Worm (Caenorhabditis elegans): ENCODE data around the gene F35G12.5.

Gene F35G12.5

DNA sequence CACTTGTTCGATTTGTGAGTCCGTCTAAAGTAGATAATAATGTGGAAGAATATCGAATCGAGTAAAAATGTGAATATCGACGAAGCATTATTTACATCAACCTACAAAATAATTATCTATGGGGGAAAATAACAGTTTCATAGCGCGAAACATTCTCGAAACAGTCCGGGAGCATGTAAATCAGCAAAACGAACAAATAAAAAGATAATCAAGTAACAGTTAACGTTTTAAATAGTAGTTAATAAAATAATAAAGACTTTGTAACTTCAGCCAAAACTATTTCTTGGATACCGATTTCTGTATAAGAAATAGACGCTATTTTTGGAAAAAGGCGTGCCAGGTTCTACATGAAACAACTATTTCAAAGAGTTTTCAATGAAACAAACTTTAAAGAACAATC is 15.9 kb upstream of the F35G12.5 start, which contains the start of gene mlcd-1:
Gene mlcd-1 (minus strand): TSS at position 101 of the 400 bp plus-strand sequence.
- TF ChIP-seq xnd-1 (tag; optimal IDR thresholded peaks at IDR 0.05), result no peak
- TF ChIP-seq hlh-26 (GFP tag; conservative IDR thresholded peaks at IDR 0.05), result no peak
- TF ChIP-seq Y67H2A.10 (GFP tag; conservative IDR thresholded peaks at IDR 0.05), result no peak

DNA sequence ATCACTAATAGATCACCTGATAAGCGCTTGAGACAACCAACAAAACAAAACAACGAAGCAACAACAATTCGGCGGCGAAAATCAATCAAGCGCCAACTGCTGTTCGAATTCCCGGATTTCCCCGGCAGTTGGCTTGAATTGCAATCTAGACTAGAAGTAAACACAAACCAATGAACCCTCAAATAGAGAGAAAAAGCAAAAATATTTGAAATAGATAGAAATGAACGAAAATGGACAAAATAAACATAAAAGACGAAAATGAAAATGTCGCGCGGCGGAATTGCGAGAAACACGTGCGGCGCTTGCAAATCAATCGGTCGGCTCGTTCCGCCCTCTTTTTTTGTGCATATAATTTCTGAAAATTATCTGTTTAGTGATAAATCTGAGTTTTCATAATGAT is 15.5 kb upstream of the F35G12.5 start, which contains the start of gene idhg-1:
Gene idhg-1 (plus strand): TSS at position 343 of the 400 bp plus-strand sequence.
- TF ChIP-seq rcor-1 (GFP tag; IDR thresholded peaks at IDR 0.05), result peak; percentile 63; the same call in 1 of the 2 replicates
- no peak for TF ChIP-seq ztf-6 (GFP tag; IDR thresholded peaks at IDR 0.05)
- peak; percentile 78 for TF ChIP-seq attf-5 (GFP tag; optimal IDR thresholded peaks at IDR 0.05)
- TF ChIP-seq F37B4.10 (GFP tag; IDR thresholded peaks at IDR 0.05), result no peak
- TF ChIP-seq fkh-3 (tag; optimal IDR thresholded peaks at IDR 0.05), result no peak
- TF ChIP-seq dpff-1 (tag; optimal IDR thresholded peaks at IDR 0.05), result no peak
- TF ChIP-seq Y53F4B.3 (GFP tag; IDR thresholded peaks at IDR 0.05), result no peak
- peak; percentile 51 for TF ChIP-seq ztf-18 (tag; optimal IDR thresholded peaks at IDR 0.05)
- peak; percentile 53 for TF ChIP-seq tbp1 (GFP tag; optimal IDR thresholded peaks at IDR 0.05)
- no peak for TF ChIP-seq T26A5.8 (tag; optimal IDR thresholded peaks at IDR 0.05)
- peak; percentile 55 for TF ChIP-seq lin-54 (GFP tag; optimal IDR thresholded peaks at IDR 0.05)
- peak; percentile 45 for TF ChIP-seq K12H6.12 (tag; optimal IDR thresholded peaks at IDR 0.05)
- peak; percentile 83 for TF ChIP-seq ZK185.1 (tag; optimal IDR thresholded peaks at IDR 0.05; ENCODE audit: poor library complexity, severe bottlenecking)
- TF ChIP-seq dox-1 (GFP tag; IDR thresholded peaks at IDR 0.05), result peak; percentile 71; the same call in 1 of the 2 replicates
- no peak for TF ChIP-seq hlh-26 (GFP tag; conservative IDR thresholded peaks at IDR 0.05)
- TF ChIP-seq him-1 (tag; optimal IDR thresholded peaks at IDR 0.05), result peak; percentile 80
- TF ChIP-seq ztf-26 (tag; optimal IDR thresholded peaks at IDR 0.05), result no peak
- peak; percentile 19 for TF ChIP-seq F23B12.7 (tag; optimal IDR thresholded peaks at IDR 0.05; ENCODE audit: insufficient read depth)
- no peak for TF ChIP-seq F49E8.2 (tag; optimal IDR thresholded peaks at IDR 0.05; ENCODE audit: insufficient read depth)
- no peak for TF ChIP-seq egl-18 (GFP tag; IDR thresholded peaks at IDR 0.05)
- TF ChIP-seq nhr-80 (tag; optimal IDR thresholded peaks at IDR 0.05), result peak; percentile 59
- TF ChIP-seq ceh-27 (GFP tag; optimal IDR thresholded peaks at IDR 0.05), result peak; percentile 34
- no peak for TF ChIP-seq nhr-90 (tag; optimal IDR thresholded peaks at IDR 0.05)
- TF ChIP-seq bed-2 (GFP tag; IDR thresholded peaks at IDR 0.05), result no peak
- no peak for TF ChIP-seq ceh-91 (GFP tag; IDR thresholded peaks at IDR 0.05)
- no peak for TF ChIP-seq Y53G8AR.9 (GFP tag; conservative IDR thresholded peaks at IDR 0.05)
- TF ChIP-seq C17E4.6 (GFP tag; IDR thresholded peaks at IDR 0.05), result no peak
- TF ChIP-seq egrh-3 (GFP tag; IDR thresholded peaks at IDR 0.05), result no peak
- no peak for TF ChIP-seq Y95B8A.8 (GFP tag; IDR thresholded peaks at IDR 0.05)
- no peak for TF ChIP-seq attf-6 (GFP tag; IDR thresholded peaks at IDR 0.05)
- peak in 1 of 2 experiments; percentile 11 for TF ChIP-seq let-607 (tag; optimal IDR thresholded peaks at IDR 0.05)
- TF ChIP-seq ama-1 (optimal IDR thresholded peaks at IDR 0.05), result no peak
- TF ChIP-seq ama-1 (GFP tag; optimal IDR thresholded peaks at IDR 0.05), result peak in 1 of 2 experiments; percentile 23
- peak; percentile 50 for TF ChIP-seq snpc-1.3 (tag; optimal IDR thresholded peaks at IDR 0.05; ENCODE audit: insufficient read depth)
- no peak for TF ChIP-seq gei-17 (GFP tag; optimal IDR thresholded peaks at IDR 0.05)
- no peak for TF ChIP-seq madf-3 (GFP tag; IDR thresholded peaks at IDR 0.05)
- peak; percentile 7 for TF ChIP-seq zim-3 (tag; optimal IDR thresholded peaks at IDR 0.05)
- TF ChIP-seq B0336.3 (GFP tag; IDR thresholded peaks at IDR 0.05), result no peak; the same call in 1 of the 2 replicates
- TF ChIP-seq unc-130 (GFP tag; optimal IDR thresholded peaks at IDR 0.05), result peak; percentile 65
- no peak for TF ChIP-seq snpc-1.1 (tag; optimal IDR thresholded peaks at IDR 0.05; ENCODE audit: insufficient read depth)
- no peak for TF ChIP-seq Y67H2A.10 (GFP tag; conservative IDR thresholded peaks at IDR 0.05)
- peak; percentile 55 for TF ChIP-seq rpc-1 (optimal IDR thresholded peaks at IDR 0.05)
- no peak for TF ChIP-seq rpc-1 (tag; optimal IDR thresholded peaks at IDR 0.05)
- peak; percentile 30 for TF ChIP-seq athp-1 (tag; optimal IDR thresholded peaks at IDR 0.05)
- no peak for TF ChIP-seq D2030.7 (GFP tag; IDR thresholded peaks at IDR 0.05)
- TF ChIP-seq ceh-79 (tag; optimal IDR thresholded peaks at IDR 0.05), result no peak
